Fruit fly (Drosophila melanogaster): ENCODE measurements around the gene Naa40.

The Naa40 gene

dm6 chr3R:29758129-29758733 lies 33.5 kb upstream of the Naa40 start:
- TF ChIP-seq CG17801 (GFP tag; optimal IDR thresholded peaks at IDR 0.05; ENCODE audit: partially characterized antibody): no peak

- TF ChIP-seq CG17801 (GFP tag; optimal IDR thresholded peaks at IDR 0.05; ENCODE audit: partially characterized antibody): no peak
Observed at dm6 chr3R:29757681-29758080, 32.9 kb upstream of the Naa40 start.

dm6 chr3R:29757226-29757625 lies 32.5 kb upstream of the Naa40 start:
- no peak for TF ChIP-seq CG17801 (GFP tag; optimal IDR thresholded peaks at IDR 0.05; ENCODE audit: partially characterized antibody)

dm6 chr3R:29756153-29756552 lies 31.4 kb upstream of the Naa40 start:
- no peak for TF ChIP-seq CG17801 (GFP tag; optimal IDR thresholded peaks at IDR 0.05; ENCODE audit: partially characterized antibody)

dm6 chr3R:29755248-29755647 lies 30.5 kb upstream of the Naa40 start:
- TF ChIP-seq CG17801 (GFP tag; optimal IDR thresholded peaks at IDR 0.05; ENCODE audit: partially characterized antibody): no peak

- TF ChIP-seq CG17801 (GFP tag; optimal IDR thresholded peaks at IDR 0.05; ENCODE audit: partially characterized antibody): no peak
Observed at dm6 chr3R:29749304-29750066, 24.7 kb upstream of the Naa40 start.

- peak; percentile 5 for TF ChIP-seq CG17801 (GFP tag; optimal IDR thresholded peaks at IDR 0.05; ENCODE audit: partially characterized antibody)
Observed at dm6 chr3R:29748591-29749303, 24.0 kb upstream of the Naa40 start, which contains the start of the genes ATPsyngamma and yata. ATPsyngamma (minus strand) TSS chr3R:29749163. yata (plus strand) TSS chr3R:29749219.

- TF ChIP-seq CG17801 (GFP tag; optimal IDR thresholded peaks at IDR 0.05; ENCODE audit: partially characterized antibody): peak; percentile 89
Observed at dm6 chr3R:29745056-29745455, 20.3 kb upstream of the Naa40 start, which contains the start of the genes Wdr24 and IntS11. Wdr24 (minus strand) TSS chr3R:29745092. IntS11 (plus strand) TSS chr3R:29745337.

- no peak for TF ChIP-seq CG17801 (GFP tag; optimal IDR thresholded peaks at IDR 0.05; ENCODE audit: partially characterized antibody)
Observed at dm6 chr3R:29740078-29740477, 15.3 kb upstream of the Naa40 start.

- TF ChIP-seq CG17801 (GFP tag; optimal IDR thresholded peaks at IDR 0.05; ENCODE audit: partially characterized antibody): peak; percentile 64
Observed at dm6 chr3R:29737891-29738290, 13.1 kb upstream of the Naa40 start, which contains the start of gene Gnpnat. Gnpnat (plus strand) TSS chr3R:29738275.

- TF ChIP-seq CG17801 (GFP tag; optimal IDR thresholded peaks at IDR 0.05; ENCODE audit: partially characterized antibody): peak; percentile 97
Observed at dm6 chr3R:29736678-29737093, 11.9 kb upstream of the Naa40 start, which contains the start of the genes CG7601 and CIA30. CG7601 (minus strand) TSS chr3R:29736745. CIA30 (plus strand) TSS chr3R:29736965.

dm6 chr3R:29726277-29726676 lies 1.5 kb upstream of the Naa40 start:
- no peak for TF ChIP-seq CG17801 (GFP tag; optimal IDR thresholded peaks at IDR 0.05; ENCODE audit: partially characterized antibody)

- peak; percentile 5 for TF ChIP-seq CG17801 (GFP tag; optimal IDR thresholded peaks at IDR 0.05; ENCODE audit: partially characterized antibody)
Observed at dm6 chr3R:29725577-29726240, 959 bp upstream of the Naa40 start, which contains the start of gene Kul. Kul (plus strand) TSS chr3R:29725830.

dm6 chr3R:29723048-29723656 lies 1.6 kb downstream of the Naa40 start, which contains the start of gene Pcd:
Pcd (plus strand) TSS chr3R:29723163.
- TF ChIP-seq CG17801 (GFP tag; optimal IDR thresholded peaks at IDR 0.05; ENCODE audit: partially characterized antibody): peak; percentile 44
